Worm (Caenorhabditis elegans): ENCODE data around the gene srab-20.
A peak's percentile ranks its signal among the peaks of the same experiment; 100 is the strongest.

srab-20 gene

DNA sequence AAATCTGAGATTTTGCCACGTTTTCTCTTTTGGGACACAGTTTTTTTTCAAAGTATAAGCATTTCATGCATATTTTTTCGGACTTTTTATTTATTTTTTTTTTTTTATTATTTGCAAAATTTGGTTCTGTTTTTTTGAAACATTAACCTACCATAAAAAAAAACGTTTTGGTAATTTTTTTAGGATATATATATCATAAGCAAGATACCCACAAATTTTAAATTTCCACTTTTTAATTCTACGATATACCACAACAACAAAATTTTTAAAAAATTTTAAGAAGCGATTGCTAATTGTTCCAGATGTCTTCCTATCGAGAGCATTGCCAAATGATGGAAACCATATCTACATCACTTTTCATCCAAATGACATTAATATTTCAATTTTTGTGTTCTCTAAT, at the start of gene srab-20:
Gene srab-20, plus strand, starts transcription at position 301 of the 400 bp plus-strand sequence.
- TF ChIP-seq lin-39 (tag; optimal IDR thresholded peaks at IDR 0.05) (no peak), ama-1 (optimal IDR thresholded peaks at IDR 0.05) (no peak), unc-55 (GFP tag; optimal IDR thresholded peaks at IDR 0.05) (no peak), nhr-6 (tag; optimal IDR thresholded peaks at IDR 0.05) (no peak), skn-1 (tag; optimal IDR thresholded peaks at IDR 0.05) (no peak), egl-27 (tag; optimal IDR thresholded peaks at IDR 0.05) (no peak), blmp-1 (tag; optimal IDR thresholded peaks at IDR 0.05; ENCODE audit: insufficient read depth) (no peak), nhr-11 (tag; optimal IDR thresholded peaks at IDR 0.05) (no peak), mab-5 (tag; optimal IDR thresholded peaks at IDR 0.05) (no peak), lin-11 (tag; optimal IDR thresholded peaks at IDR 0.05) (no peak), dmd-4 (tag; optimal IDR thresholded peaks at IDR 0.05) (no peak), ztf-1 (GFP tag; conservative IDR thresholded peaks at IDR 0.05) (no peak), lsy-2 (tag; optimal IDR thresholded peaks at IDR 0.05) (no peak), aly-2 (tag; optimal IDR thresholded peaks at IDR 0.05) (no peak), mbf-1 (tag; optimal IDR thresholded peaks at IDR 0.05) (no peak), snpc-4 (tag; optimal IDR thresholded peaks at IDR 0.05) (no peak), nhr-77 (tag; optimal IDR thresholded peaks at IDR 0.05) (no peak)

- TF ChIP-seq fos-1 (tag; optimal IDR thresholded peaks at IDR 0.05) (peak; percentile 29), nhr-25 (tag; optimal IDR thresholded peaks at IDR 0.05) (no peak), lsy-2 (tag; optimal IDR thresholded peaks at IDR 0.05) (peak in 1 of 2 experiments; percentile 27), F13H6.1 (tag; optimal IDR thresholded peaks at IDR 0.05) (peak; percentile 61), ztf-4 (tag; optimal IDR thresholded peaks at IDR 0.05) (no peak), sma-9 (GFP tag; optimal IDR thresholded peaks at IDR 0.05) (peak; percentile 91), sma-9 (tag; optimal IDR thresholded peaks at IDR 0.05) (no peak), ceh-16 (tag; optimal IDR thresholded peaks at IDR 0.05) (no peak), nhr-129 (tag; optimal IDR thresholded peaks at IDR 0.05) (peak; percentile 31), zag-1 (tag; optimal IDR thresholded peaks at IDR 0.05) (no peak), egl-27 (tag; optimal IDR thresholded peaks at IDR 0.05) (peak; percentile 17), C34F6.9 (tag; optimal IDR thresholded peaks at IDR 0.05) (peak; percentile 4)
These were observed 40.5 kb upstream of the srab-20 start for ce11 chrV:3388299-3388698.

ce11 chrV:3391005-3391404, 37.8 kb upstream of the srab-20 start:
- TF ChIP-seq mab-5 (tag; optimal IDR thresholded peaks at IDR 0.05) (peak; percentile 18), mdl-1 (tag; optimal IDR thresholded peaks at IDR 0.05) (peak in 1 of 2 experiments; percentile 60), nhr-129 (tag; optimal IDR thresholded peaks at IDR 0.05) (peak; percentile 89), aly-2 (tag; optimal IDR thresholded peaks at IDR 0.05) (no peak), nhr-11 (tag; optimal IDR thresholded peaks at IDR 0.05) (no peak), gmeb-1 (tag; optimal IDR thresholded peaks at IDR 0.05) (peak; percentile 73), lin-13 (GFP tag; optimal IDR thresholded peaks at IDR 0.05) (peak; percentile 76), zag-1 (tag; optimal IDR thresholded peaks at IDR 0.05) (peak; percentile 42), blmp-1 (tag; optimal IDR thresholded peaks at IDR 0.05; ENCODE audit: insufficient read depth) (peak; percentile 29), ztf-11 (tag; optimal IDR thresholded peaks at IDR 0.05) (no peak), sem-4 (tag; optimal IDR thresholded peaks at IDR 0.05) (peak; percentile 73), dmd-4 (tag; optimal IDR thresholded peaks at IDR 0.05) (no peak), crh-2 (tag; optimal IDR thresholded peaks at IDR 0.05) (peak; percentile 84), lsy-2 (tag; optimal IDR thresholded peaks at IDR 0.05) (peak; percentile 51 to 85), fos-1 (tag; optimal IDR thresholded peaks at IDR 0.05) (peak; percentile 89), nhr-10 (tag; optimal IDR thresholded peaks at IDR 0.05) (no peak), sma-9 (GFP tag; optimal IDR thresholded peaks at IDR 0.05) (peak; percentile 99), sma-9 (tag; optimal IDR thresholded peaks at IDR 0.05) (peak; percentile 58), nhr-25 (tag; optimal IDR thresholded peaks at IDR 0.05) (peak; percentile 96), F13H6.1 (tag; optimal IDR thresholded peaks at IDR 0.05) (peak; percentile 90), Y55F3AM.14 (GFP tag; optimal IDR thresholded peaks at IDR 0.05) (peak; percentile 56), sma-3 (GFP tag; optimal IDR thresholded peaks at IDR 0.05) (peak; percentile 88), lin-11 (tag; optimal IDR thresholded peaks at IDR 0.05) (peak; percentile 37), C34F6.9 (tag; optimal IDR thresholded peaks at IDR 0.05) (peak; percentile 86), snpc-4 (tag; optimal IDR thresholded peaks at IDR 0.05) (peak; percentile 63), ZK546.5 (tag; optimal IDR thresholded peaks at IDR 0.05) (no peak), nhr-77 (tag; optimal IDR thresholded peaks at IDR 0.05) (no peak), nhr-23 (tag; optimal IDR thresholded peaks at IDR 0.05) (no peak), unc-55 (GFP tag; optimal IDR thresholded peaks at IDR 0.05) (peak; percentile 63), egl-27 (tag; optimal IDR thresholded peaks at IDR 0.05) (peak; percentile 90), alr-1 (tag; optimal IDR thresholded peaks at IDR 0.05) (no peak), nhr-21 (tag; optimal IDR thresholded peaks at IDR 0.05) (peak; percentile 84), nhr-6 (tag; optimal IDR thresholded peaks at IDR 0.05) (peak; percentile 83)
